Fruit fly (Drosophila melanogaster) whole organism, embryonic: ENCODE measurements around the gene Txl.

Experiments used
- Antp ChIP-seq: fragments of 200-800 bp; sonication (Bioruptor generic); optimal IDR thresholded peaks from 3 replicates; lab custom pipeline; 2016; ENCODE audit warnings: missing biosample characterization, missing genetic modification characterization
- Asciz ChIP-seq: fragments of 200-800 bp; sonication (Bioruptor generic); optimal IDR thresholded peaks from 2 replicates; lab custom pipeline; 2017; ENCODE audit warnings: missing biosample characterization, mild to moderate bottlenecking, missing genetic modification characterization, missing genetic modification reagents
- CG10565 ChIP-seq: fragments of 200-800 bp; sonication (Bioruptor generic); optimal IDR thresholded peaks from 3 replicates; lab custom pipeline; 2016; ENCODE audit warnings: missing biosample characterization, mild to moderate bottlenecking, missing genetic modification characterization
- CG12104 ChIP-seq: fragments of 200-800 bp; sonication (Bioruptor generic); optimal IDR thresholded peaks from 3 replicates; lab custom pipeline; 2016; ENCODE audit warnings: missing biosample characterization, missing genetic modification characterization
- CG12155 ChIP-seq: fragments of 200-800 bp; sonication (Bioruptor generic); optimal IDR thresholded peaks from 3 replicates; lab custom pipeline; 2016; ENCODE audit warnings: missing biosample characterization, missing genetic modification characterization
- CG12744 ChIP-seq: fragments of 200-800 bp; sonication (Bioruptor generic); optimal IDR thresholded peaks from 2 replicates; lab custom pipeline; 2016; ENCODE audit warnings: missing biosample characterization, missing genetic modification characterization
- CG13287 ChIP-seq: fragments of 200-800 bp; sonication (Bioruptor generic); IDR thresholded peaks from 2 replicates; pipeline ENCODE4 v1.3.6; 2022; ENCODE audit warnings: missing biosample characterization, missing genetic modification characterization; ENCODE audit not compliant: partially characterized antibody
- CG13624 ChIP-seq: fragments of 200-800 bp; sonication (Bioruptor generic); optimal IDR thresholded peaks from 2 replicates; lab custom pipeline; 2016; ENCODE audit warnings: missing biosample characterization, missing genetic modification characterization
- CG15514 ChIP-seq: fragments of 200-800 bp; sonication (Bioruptor generic); optimal IDR thresholded peaks from 3 replicates; lab custom pipeline; 2017; ENCODE audit warnings: missing biosample characterization, missing genetic modification characterization, mild to moderate bottlenecking, moderate library complexity, missing genetic modification reagents
- CG18262 ChIP-seq: fragments of 200-800 bp; optimal IDR thresholded peaks from 3 replicates; lab custom pipeline; 2019; ENCODE audit warnings: missing biosample characterization, mild to moderate bottlenecking, missing genetic modification characterization, moderate library complexity
- CG18599 ChIP-seq: fragments of 200-800 bp; sonication (Bioruptor generic); optimal IDR thresholded peaks from 3 replicates; lab custom pipeline; 2017; ENCODE audit warnings: missing biosample characterization, missing genetic modification characterization, mild to moderate bottlenecking, moderate library complexity, missing genetic modification reagents
- CG2116 ChIP-seq: fragments of 200-800 bp; sonication (Bioruptor generic); optimal IDR thresholded peaks from 3 replicates; lab custom pipeline; 2018; ENCODE audit warnings: missing biosample characterization, mild to moderate bottlenecking, missing genetic modification characterization
- CG2129 ChIP-seq: fragments of 200-800 bp; sonication (Bioruptor generic); IDR thresholded peaks from 2 replicates; pipeline ENCODE4 v1.3.6; 2022; ENCODE audit warnings: missing biosample characterization, missing genetic modification characterization; ENCODE audit not compliant: partially characterized antibody
- CG31388 ChIP-seq: fragments of 200-800 bp; sonication (Bioruptor generic); optimal IDR thresholded peaks from 2 replicates; lab custom pipeline; 2016; ENCODE audit warnings: missing biosample characterization, missing genetic modification characterization
- CG33557 ChIP-seq: fragments of 200-800 bp; sonication (Bioruptor generic); optimal IDR thresholded peaks from 2 replicates; lab custom pipeline; 2019; ENCODE audit warnings: missing biosample characterization, mild to moderate bottlenecking, missing genetic modification characterization, moderate library complexity
- CG4282 ChIP-seq: fragments of 200-800 bp; sonication (Bioruptor generic); optimal IDR thresholded peaks from 2 replicates; lab custom pipeline; 2016; ENCODE audit warnings: missing biosample characterization, missing genetic modification characterization
- CG4404 ChIP-seq: fragments of 200-800 bp; sonication (Bioruptor generic); IDR thresholded peaks from 2 replicates; pipeline ENCODE4 v1.3.6; 2022; ENCODE audit warnings: missing biosample characterization, missing genetic modification characterization
- CG4854 ChIP-seq: fragments of 200-800 bp; sonication (Bioruptor generic); optimal IDR thresholded peaks from 2 replicates; lab custom pipeline; 2016; ENCODE audit warnings: missing biosample characterization, missing genetic modification characterization, inconsistent platforms
- CG8359 ChIP-seq: fragments of 200-800 bp; sonication (Bioruptor generic); optimal IDR thresholded peaks from 2 replicates; lab custom pipeline; 2017; ENCODE audit warnings: missing biosample characterization, mild to moderate bottlenecking, missing genetic modification characterization, borderline replicate concordance
- CG9817 ChIP-seq: fragments of 200-800 bp; sonication (Bioruptor generic); optimal IDR thresholded peaks from 2 replicates; lab custom pipeline; 2018; ENCODE audit warnings: missing biosample characterization, mild to moderate bottlenecking, missing genetic modification characterization, moderate library complexity
- CHES-1-like ChIP-seq: fragments of 200-800 bp; sonication (Bioruptor generic); optimal IDR thresholded peaks from 2 replicates; lab custom pipeline; 2016; ENCODE audit warnings: missing biosample characterization, missing genetic modification characterization
- Deaf1 ChIP-seq: fragments of 200-800 bp; optimal IDR thresholded peaks from 3 replicates; lab custom pipeline; 2019; ENCODE audit warnings: missing biosample characterization, mild to moderate bottlenecking, missing genetic modification characterization, moderate library complexity
- Gsc ChIP-seq: fragments of 200-800 bp; sonication (Bioruptor generic); IDR thresholded peaks from 2 replicates; pipeline ENCODE4 v1.3.6; 2022; ENCODE audit warnings: missing biosample characterization, missing genetic modification characterization
- Hsf ChIP-seq: fragments of 200-800 bp; sonication (Bioruptor generic); optimal IDR thresholded peaks from 3 replicates; lab custom pipeline; 2016; ENCODE audit warnings: missing biosample characterization, missing genetic modification characterization
- Optix ChIP-seq: fragments of 200-800 bp; sonication (Bioruptor generic); IDR thresholded peaks from 3 replicates; pipeline ENCODE4 v1.3.6; 2022; ENCODE audit warnings: missing biosample characterization, missing genetic modification characterization
- Sry-β ChIP-seq: fragments of 200-800 bp; sonication (Bioruptor generic); optimal IDR thresholded peaks from 2 replicates; lab custom pipeline; 2018; ENCODE audit warnings: missing biosample characterization, mild to moderate bottlenecking, missing genetic modification characterization, moderate library complexity
- Sry-δ ChIP-seq: fragments of 200-800 bp; sonication (Bioruptor generic); optimal IDR thresholded peaks from 2 replicates; lab custom pipeline; 2016; ENCODE audit warnings: missing biosample characterization, missing genetic modification characterization
- Xbp1 ChIP-seq: fragments of 200-800 bp; sonication (Bioruptor generic); optimal IDR thresholded peaks from 3 replicates; lab custom pipeline; 2016; ENCODE audit warnings: missing biosample characterization, mild to moderate bottlenecking, missing genetic modification characterization
- ab ChIP-seq: fragments of 200-800 bp; sonication (Bioruptor generic); optimal IDR thresholded peaks from 2 replicates; lab custom pipeline; 2016; ENCODE audit warnings: missing biosample characterization, missing genetic modification characterization
- abd-A ChIP-seq: fragments of 200-800 bp; sonication (Bioruptor generic); optimal IDR thresholded peaks from 3 replicates; lab custom pipeline; 2019; ENCODE audit warnings: missing biosample characterization, mild to moderate bottlenecking, missing genetic modification characterization, moderate library complexity
- ap ChIP-seq: fragments of 200-800 bp; sonication (Bioruptor generic); IDR thresholded peaks from 2 replicates; pipeline ENCODE4 v1.3.6; 2022; ENCODE audit warnings: missing biosample characterization, missing genetic modification characterization
- cas ChIP-seq: fragments of 200-800 bp; sonication (Bioruptor generic); IDR thresholded peaks from 2 replicates; pipeline ENCODE4 v1.3.6; 2022; ENCODE audit warnings: missing biosample characterization, missing genetic modification characterization
- crc ChIP-seq: fragments of 200-800 bp; sonication (Bioruptor generic); optimal IDR thresholded peaks from 2 replicates; lab custom pipeline; 2016; ENCODE audit warnings: missing biosample characterization, missing genetic modification characterization
- dmrt99B ChIP-seq: fragments of 200-800 bp; sonication (Bioruptor generic); optimal IDR thresholded peaks from 2 replicates; lab custom pipeline; 2018; ENCODE audit warnings: missing biosample characterization, mild to moderate bottlenecking, missing genetic modification characterization, moderate library complexity
- emc ChIP-seq: fragments of 200-800 bp; sonication (Bioruptor generic); optimal IDR thresholded peaks from 2 replicates; lab custom pipeline; 2016; ENCODE audit warnings: missing biosample characterization, missing genetic modification characterization
- ems ChIP-seq: fragments of 200-800 bp; sonication (Bioruptor generic); optimal IDR thresholded peaks from 3 replicates; lab custom pipeline; 2016; ENCODE audit warnings: missing biosample characterization, missing genetic modification characterization
- fd102C ChIP-seq: fragments of 200-800 bp; sonication (Bioruptor generic); optimal IDR thresholded peaks from 2 replicates; lab custom pipeline; 2018; ENCODE audit warnings: missing biosample characterization, mild to moderate bottlenecking, missing genetic modification characterization, moderate library complexity
- gcm2 ChIP-seq: fragments of 200-800 bp; sonication (Bioruptor generic); optimal IDR thresholded peaks from 2 replicates; lab custom pipeline; 2016; ENCODE audit warnings: missing biosample characterization, missing genetic modification characterization
- knrl ChIP-seq: fragments of 200-800 bp; sonication (Bioruptor generic); IDR thresholded peaks from 3 replicates; pipeline ENCODE4 v1.3.6; 2022; ENCODE audit warnings: missing biosample characterization, missing genetic modification characterization; ENCODE audit not compliant: partially characterized antibody
- lilli ChIP-seq: fragments of 200-800 bp; sonication (Bioruptor generic); optimal IDR thresholded peaks from 3 replicates; lab custom pipeline; 2016; ENCODE audit warnings: missing biosample characterization, missing genetic modification characterization
- pfk ChIP-seq: fragments of 200-800 bp; sonication (Bioruptor generic); optimal IDR thresholded peaks from 2 replicates; lab custom pipeline; 2018; ENCODE audit warnings: missing biosample characterization, mild to moderate bottlenecking, missing genetic modification characterization, moderate library complexity
- phol ChIP-seq: fragments of 200-800 bp; sonication (Bioruptor generic); optimal IDR thresholded peaks from 3 replicates; lab custom pipeline; 2018; ENCODE audit warnings: missing biosample characterization, mild to moderate bottlenecking, missing genetic modification characterization, moderate library complexity
- prd ChIP-seq, 3 experiments: fragments of >200 bp in 2 of 3; fragments of 200-800 bp in 1 of 3; sonication (Bioruptor generic) in 1 of 3; optimal IDR thresholded peaks in 2 of 3; IDR thresholded peaks in 1 of 3; 2 replicates in 2 of 3; 3 replicates in 1 of 3; pipeline versions ENCODE4 v1.3.6 to Lab custom; 2017 to 2022; ENCODE audit warnings: missing biosample characterization in 1 of 3, missing genetic modification characterization in 1 of 3
- pum ChIP-seq: fragments of 200-800 bp; sonication (Bioruptor generic); optimal IDR thresholded peaks from 2 replicates; lab custom pipeline; 2016; ENCODE audit warnings: missing biosample characterization, missing genetic modification characterization
- sima ChIP-seq: fragments of 200-800 bp; sonication (Bioruptor generic); optimal IDR thresholded peaks from 2 replicates; lab custom pipeline; 2016; ENCODE audit warnings: missing biosample characterization, missing genetic modification characterization
- sisA ChIP-seq: fragments of 200-800 bp; sonication (Bioruptor generic); IDR thresholded peaks from 2 replicates; pipeline ENCODE4 v1.3.6; 2022; ENCODE audit warnings: missing biosample characterization, missing genetic modification characterization
- sr ChIP-seq: fragments of 200-800 bp; sonication (Bioruptor generic); IDR thresholded peaks from 3 replicates; pipeline ENCODE4 v1.3.6; 2022; ENCODE audit warnings: missing biosample characterization, missing genetic modification characterization
- tgo ChIP-seq: fragments of 200-800 bp; sonication (Bioruptor generic); IDR thresholded peaks from 3 replicates; pipeline ENCODE4 v1.3.6; 2022; ENCODE audit warnings: missing biosample characterization, missing genetic modification characterization
- wek ChIP-seq: fragments of 200-800 bp; sonication (Bioruptor generic); optimal IDR thresholded peaks from 3 replicates; lab custom pipeline; 2018; ENCODE audit warnings: missing biosample characterization, mild to moderate bottlenecking, missing genetic modification characterization, moderate library complexity
- zen ChIP-seq: fragments of 200-800 bp; sonication (Bioruptor generic); optimal IDR thresholded peaks from 3 replicates; lab custom pipeline; 2018; ENCODE audit warnings: missing biosample characterization, mild to moderate bottlenecking, missing genetic modification characterization, moderate library complexity

The Txl gene

DNA sequence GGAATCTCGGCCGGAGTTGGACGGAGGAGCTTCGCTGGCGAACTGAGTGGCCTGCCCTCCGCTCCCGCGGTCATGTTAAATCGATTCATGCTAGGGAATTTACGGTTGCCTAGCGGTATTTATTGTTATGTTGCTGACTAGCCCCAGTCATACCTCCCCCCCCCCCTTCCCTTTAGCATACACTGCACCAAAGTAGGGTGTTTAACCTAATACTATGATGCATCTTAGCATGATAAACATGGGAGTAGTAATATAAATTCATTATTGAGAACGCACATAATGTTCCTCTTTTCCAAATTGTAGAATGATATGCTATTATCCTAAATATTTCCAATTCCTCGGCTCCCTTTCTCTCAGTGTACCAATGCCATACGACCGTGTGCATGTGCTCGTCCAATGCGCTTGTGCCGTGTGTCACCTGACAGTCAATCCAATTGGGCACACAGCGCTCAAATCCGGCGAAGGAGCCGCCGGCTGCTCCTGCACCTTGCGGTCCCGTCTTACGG is 30.9 kb downstream of the Txl start, which contains the start of gene Tektin-C (continued):
- TF ChIP-seq Gsc (GFP tag; lab: Robert Waterston, UW): peak; percentile 23; the same call in 1 of the 2 replicates
- TF ChIP-seq CG9817: no peak
- TF ChIP-seq Antp: peak; percentile 2
- no peak for TF ChIP-seq CG4854
- no peak for TF ChIP-seq knrl (GFP tag; lab: Robert Waterston, UW)
- no peak for TF ChIP-seq ab (GFP tag; lab: Kevin White, UChicago)
- no peak for TF ChIP-seq lilli (GFP tag; lab: Kevin White, UChicago)
- TF ChIP-seq dmrt99B: no peak
- TF ChIP-seq CG4404 (GFP tag; lab: Robert Waterston, UW): peak; percentile 34; the same call in 1 of the 2 replicates
- no peak for TF ChIP-seq Sry-δ (GFP tag; lab: Kevin White, UChicago)
- no peak for TF ChIP-seq CG2116
- no peak for TF ChIP-seq CG12744 (GFP tag; lab: Kevin White, UChicago)
- peak; percentile 15; the same call in 1 of the 2 replicates for TF ChIP-seq sisA (GFP tag; lab: Robert Waterston, UW)
- no peak for TF ChIP-seq Asciz (GFP tag; lab: Kevin White, UChicago)
- no peak for TF ChIP-seq CG18599
- TF ChIP-seq wek (GFP tag; lab: Kevin White, UChicago): no peak
- TF ChIP-seq ems (GFP tag; lab: Kevin White, UChicago): peak; percentile 25
- no peak for TF ChIP-seq sima
- TF ChIP-seq abd-A (tag; lab: Kevin White, UChicago): no peak
- no peak for TF ChIP-seq fd102C (GFP tag; lab: Kevin White, UChicago)
- TF ChIP-seq sr: no peak
- no peak for TF ChIP-seq CHES-1-like (GFP tag; lab: Kevin White, UChicago)
- no peak for TF ChIP-seq CG12104 (GFP tag; lab: Kevin White, UChicago)
- no peak for TF ChIP-seq cas (GFP tag; lab: Robert Waterston, UW)
- TF ChIP-seq pum (GFP tag; lab: Kevin White, UChicago): no peak
- TF ChIP-seq zen (tag; lab: Kevin White, UChicago): no peak
- no peak for TF ChIP-seq CG13287 (GFP tag; lab: Robert Waterston, UW)
- no peak for TF ChIP-seq prd (optimal IDR thresholded peaks at IDR 0.05; lab: Kevin White, UChicago)
- peak; percentile 57; the same call in 2 of the 3 replicates for TF ChIP-seq prd (GFP tag; IDR thresholded peaks at IDR 0.05; lab: Robert Waterston, UW)
- no peak for TF ChIP-seq CG12155 (GFP tag; lab: Kevin White, UChicago)
- no peak for TF ChIP-seq pfk
- TF ChIP-seq CG31388: no peak
- no peak for TF ChIP-seq CG13624 (GFP tag; lab: Kevin White, UChicago)
- 0 out of 3 replicates have a peak, but pooled peaks have one; percentile 27 for TF ChIP-seq tgo (GFP tag; lab: Robert Waterston, UW)
- TF ChIP-seq Xbp1 (GFP tag; lab: Kevin White, UChicago): peak; percentile 9
- no peak for TF ChIP-seq Hsf
- no peak for TF ChIP-seq CG15514 (GFP tag; lab: Kevin White, UChicago)
- TF ChIP-seq CG10565 (GFP tag; lab: Kevin White, UChicago): no peak
- no peak for TF ChIP-seq Sry-β
- TF ChIP-seq ap (GFP tag; lab: Robert Waterston, UW): no peak
- TF ChIP-seq phol (tag; lab: Kevin White, UChicago): no peak
- no peak for TF ChIP-seq crc (GFP tag; lab: Kevin White, UChicago)
- TF ChIP-seq gcm2 (GFP tag; lab: Kevin White, UChicago): no peak
- TF ChIP-seq emc (GFP tag; lab: Kevin White, UChicago): no peak
- TF ChIP-seq Deaf1 (tag; lab: Kevin White, UChicago): no peak
- no peak for TF ChIP-seq Optix
- TF ChIP-seq CG4282: no peak
- TF ChIP-seq CG18262 (tag; lab: Kevin White, UChicago): no peak
- TF ChIP-seq CG2129 (GFP tag; lab: Robert Waterston, UW): no peak
- no peak for TF ChIP-seq CG33557
- no peak for TF ChIP-seq CG8359
